Fruit fly (Drosophila melanogaster): ENCODE results near the gene Rga.

Rga gene

dm6 chr3R:5660198-5660893 lies 47.4 kb upstream of the Rga start, which contains the start of gene Wdr33 (continued):
- peak; percentile 8 for TF ChIP-seq CG1529 (GFP tag; optimal IDR thresholded peaks at IDR 0.05)
- TF ChIP-seq sima (GFP tag; optimal IDR thresholded peaks at IDR 0.05), result no peak
- TF ChIP-seq gro (GFP tag; optimal IDR thresholded peaks at IDR 0.05), result no peak
- no peak for TF ChIP-seq gt (GFP tag; IDR thresholded peaks at IDR 0.05)
- no peak for TF ChIP-seq Nf-YB (GFP tag; optimal IDR thresholded peaks at IDR 0.05)
- TF ChIP-seq CTCF (GFP tag; optimal IDR thresholded peaks at IDR 0.05), result no peak
- no peak for TF ChIP-seq D19A (tag; optimal IDR thresholded peaks at IDR 0.05)
- no peak for TF ChIP-seq da (GFP tag; optimal IDR thresholded peaks at IDR 0.05)
- no peak for TF ChIP-seq prd (optimal IDR thresholded peaks at IDR 0.05)
- TF ChIP-seq prd (GFP tag; IDR thresholded peaks at IDR 0.05), result no peak; the same call in 2 of the 3 replicates
- TF ChIP-seq ro (GFP tag; IDR thresholded peaks at IDR 0.05), result no peak
- TF ChIP-seq Hmx (GFP tag; optimal IDR thresholded peaks at IDR 0.05), result no peak
- no peak for TF ChIP-seq kay (GFP tag; optimal IDR thresholded peaks at IDR 0.05)
- no peak for TF ChIP-seq dysf (GFP tag; IDR thresholded peaks at IDR 0.05)
- no peak for TF ChIP-seq CG7839 (tag; optimal IDR thresholded peaks at IDR 0.05)
- 0 out of 3 replicates have a peak, but pooled peaks have one; percentile 23 for TF ChIP-seq ken (GFP tag; IDR thresholded peaks at IDR 0.05)
- TF ChIP-seq MBD-R2 (GFP tag; IDR thresholded peaks at IDR 0.05), result peak; percentile 51
- TF ChIP-seq CG1832 (GFP tag; optimal IDR thresholded peaks at IDR 0.05), result no peak
- peak; percentile 94 for TF ChIP-seq knrl (GFP tag; IDR thresholded peaks at IDR 0.05; ENCODE audit: partially characterized antibody)
- peak; percentile 7; the same call in 1 of the 2 replicates for TF ChIP-seq slbo (GFP tag; IDR thresholded peaks at IDR 0.05)
- no peak for TF ChIP-seq CG4854 (GFP tag; optimal IDR thresholded peaks at IDR 0.05)
- peak; percentile 16; the same call in 1 of the 2 replicates for TF ChIP-seq CG14667 (GFP tag; IDR thresholded peaks at IDR 0.05)
- TF ChIP-seq Usf (GFP tag; optimal IDR thresholded peaks at IDR 0.05), result peak; percentile 21

- TF ChIP-seq ase (GFP tag; IDR thresholded peaks at IDR 0.05) (no peak), trem (tag; optimal IDR thresholded peaks at IDR 0.05) (peak; percentile 33), B-H2 (GFP tag; optimal IDR thresholded peaks at IDR 0.05) (no peak), Hr3 (GFP tag; optimal IDR thresholded peaks at IDR 0.05) (no peak), mld (GFP tag; IDR thresholded peaks at IDR 0.05; ENCODE audit: partially characterized antibody) (peak; percentile 58; the same call in 2 of the 3 replicates), CG13624 (GFP tag; optimal IDR thresholded peaks at IDR 0.05) (peak; percentile 2), CG1603 (tag; optimal IDR thresholded peaks at IDR 0.05) (peak; percentile 44), Jarid2 (GFP tag; optimal IDR thresholded peaks at IDR 0.05) (no peak), CG1792 (GFP tag; optimal IDR thresholded peaks at IDR 0.05) (peak; percentile 8), danr (GFP tag; IDR thresholded peaks at IDR 0.05) (no peak), CG7963 (GFP tag; IDR thresholded peaks at IDR 0.05; ENCODE audit: partially characterized antibody) (peak; percentile 65; the same call in 2 of the 3 replicates), CG2129 (GFP tag; IDR thresholded peaks at IDR 0.05; ENCODE audit: partially characterized antibody) (peak; percentile 39; the same call in 1 of the 2 replicates), CG9932 (GFP tag; IDR thresholded peaks at IDR 0.05) (peak; percentile 41; the same call in 1 of the 2 replicates), chinmo (GFP tag; IDR thresholded peaks at IDR 0.05; ENCODE audit: partially characterized antibody) (peak; percentile 6; the same call in 1 of the 4 replicates), gfzf (GFP tag; optimal IDR thresholded peaks at IDR 0.05) (peak; percentile 19), dysf (GFP tag; IDR thresholded peaks at IDR 0.05) (peak; percentile 54; the same call in 2 of the 3 replicates), CG34224 (GFP tag; IDR thresholded peaks at IDR 0.05; ENCODE audit: partially characterized antibody) (peak; percentile 9), Sry-δ (GFP tag; optimal IDR thresholded peaks at IDR 0.05) (peak; percentile 53), Opbp (GFP tag; IDR thresholded peaks at IDR 0.05; ENCODE audit: partially characterized antibody) (peak; percentile 92), slbo (GFP tag; IDR thresholded peaks at IDR 0.05) (peak; percentile 23), mam (GFP tag; optimal IDR thresholded peaks at IDR 0.05) (peak; percentile 11), nerfin-2 (GFP tag; IDR thresholded peaks at IDR 0.05; ENCODE audit: partially characterized antibody) (peak; percentile 7), zen2 (GFP tag; IDR thresholded peaks at IDR 0.05; ENCODE audit: partially characterized antibody) (peak; percentile 47; the same call in 2 of the 3 replicates), CG6689 (GFP tag; IDR thresholded peaks at IDR 0.05) (0 out of 2 replicates have a peak, but pooled peaks have one; percentile 5), CG33557 (GFP tag; optimal IDR thresholded peaks at IDR 0.05) (peak; percentile 17), Pdp1 (GFP tag; optimal IDR thresholded peaks at IDR 0.05) (peak in 1 of 2 experiments; percentile 33), Rfx (GFP tag; IDR thresholded peaks at IDR 0.05) (peak; percentile 52), Dref (GFP tag; IDR thresholded peaks at IDR 0.05) (peak; percentile 56)
Measured at dm6 chr3R:5659829-5660197, 46.9 kb upstream of the Rga start, which contains the start of gene CG2182. CG2182 (minus strand) TSS chr3R:5659912.

Measured in whole organism, embryonic.